Worm (Caenorhabditis elegans) whole organism, L4 larva: ENCODE measurements around the gene Y69E1A.5.

Experiments used
- D1046.2 ChIP-seq: fragments of 200-800 bp; sonication (Bioruptor generic); IDR thresholded peaks from 2 replicates; pipeline ENCODE4 v1.3.6; 2022; ENCODE audit warnings: missing genetic modification characterization, missing compliant biosample characterization
- F10B5.3 ChIP-seq: sonication (generic microtip); optimal IDR thresholded peaks from 2 replicates; lab custom pipeline; 2016; ENCODE audit warnings: mild to moderate bottlenecking, missing genetic modification characterization, missing compliant biosample characterization
- F37D6.2 ChIP-seq: sonication (generic microtip); optimal IDR thresholded peaks from 2 replicates; lab custom pipeline; 2016; ENCODE audit warnings: mild to moderate bottlenecking, missing genetic modification characterization, missing compliant biosample characterization
- T26A8.4 ChIP-seq: fragments of 200-800 bp; sonication (Bioruptor generic); IDR thresholded peaks from 2 replicates; pipeline ENCODE4 v1.3.6; 2022; ENCODE audit warnings: missing genetic modification characterization, missing compliant biosample characterization
- Y105C5A.15 ChIP-seq: fragments of 200-800 bp; sonication (Bioruptor generic); IDR thresholded peaks from 2 replicates; pipeline ENCODE4 v1.3.6; 2022; ENCODE audit warnings: missing genetic modification characterization, missing compliant biosample characterization
- ZK546.5 ChIP-seq, 2 experiments: sonication (generic microtip); optimal IDR thresholded peaks; 2 replicates each; lab custom pipeline; 2017; ENCODE audit warnings: missing biosample characterization in 2 of 2, missing genetic modification characterization in 2 of 2
- aly-2 ChIP-seq: sonication (generic microtip); optimal IDR thresholded peaks from 2 replicates; lab custom pipeline; 2018; ENCODE audit warnings: missing biosample characterization, missing genetic modification characterization
- attf-4 ChIP-seq: sonication (generic microtip); optimal IDR thresholded peaks from 3 replicates; lab custom pipeline; 2017; ENCODE audit warnings: missing biosample characterization, missing genetic modification characterization
- ceh-28 ChIP-seq: fragments of 150-350 bp; optimal IDR thresholded peaks from 2 replicates; lab custom pipeline; 2014; ENCODE audit warnings: missing biosample characterization, missing genetic modification reagents, missing genetic modification characterization
- ceh-32 ChIP-seq: sonication (generic microtip); optimal IDR thresholded peaks from 2 replicates; lab custom pipeline; 2016; ENCODE audit warnings: mild to moderate bottlenecking, missing genetic modification characterization, missing compliant biosample characterization; ENCODE audit not compliant: poor library complexity
- cey-2 ChIP-seq: sonication (generic microtip); optimal IDR thresholded peaks from 3 replicates; lab custom pipeline; 2017; ENCODE audit warnings: missing genetic modification characterization, mild to moderate bottlenecking, missing compliant biosample characterization, antibody characterized with exemption, borderline replicate concordance; ENCODE audit not compliant: insufficient read depth
- ctbp-1 ChIP-seq: fragments of 200-800 bp; sonication (Bioruptor generic); IDR thresholded peaks from 2 replicates; pipeline ENCODE4 v1.3.6; 2022; ENCODE audit warnings: missing genetic modification reagents, missing genetic modification characterization, missing compliant biosample characterization
- daf-12 ChIP-seq: fragments of 150-350 bp; optimal IDR thresholded peaks from 2 replicates; lab custom pipeline; 2014; ENCODE audit warnings: missing biosample characterization, missing genetic modification reagents, missing genetic modification characterization
- daf-16 ChIP-seq, 3 experiments: sonication (generic microtip); optimal IDR thresholded peaks; 2 replicates each; lab custom pipeline; 2016 to 2017; ENCODE audit warnings: missing genetic modification characterization in 3 of 3, missing genetic modification reagents in 3 of 3, mild to moderate bottlenecking in 2 of 3, missing compliant biosample characterization in 2 of 3, missing biosample characterization in 1 of 3, moderate library complexity in 1 of 3
- daf-8 ChIP-seq: fragments of 200-800 bp; sonication (Bioruptor generic); IDR thresholded peaks from 2 replicates; pipeline ENCODE4 v1.3.6; 2022; ENCODE audit warnings: missing genetic modification characterization, missing compliant biosample characterization
- dpl-1 ChIP-seq: fragments of 150-350 bp; optimal IDR thresholded peaks from 2 replicates; lab custom pipeline; 2014; ENCODE audit warnings: missing biosample characterization, missing genetic modification reagents, missing genetic modification characterization
- egl-27 ChIP-seq: sonication (generic microtip); optimal IDR thresholded peaks from 3 replicates; lab custom pipeline; 2017; ENCODE audit warnings: missing biosample characterization, missing genetic modification reagents, missing genetic modification characterization
- egl-43 ChIP-seq: fragments of 200-800 bp; sonication (Bioruptor generic); IDR thresholded peaks from 2 replicates; pipeline ENCODE4 v1.3.6; 2022; ENCODE audit warnings: missing genetic modification reagents, missing genetic modification characterization, missing compliant biosample characterization
- fkh-10 ChIP-seq: fragments of 150-350 bp; optimal IDR thresholded peaks from 2 replicates; lab custom pipeline; 2014; ENCODE audit warnings: missing biosample characterization, missing genetic modification reagents, missing genetic modification characterization
- gei-8 ChIP-seq: fragments of 200-800 bp; sonication (Bioruptor generic); optimal IDR thresholded peaks from 2 replicates; lab custom pipeline; 2018; ENCODE audit warnings: mild to moderate bottlenecking, missing genetic modification characterization, missing compliant biosample characterization
- hlh-11 ChIP-seq: fragments of 200-800 bp; sonication (Bioruptor generic); optimal IDR thresholded peaks from 2 replicates; lab custom pipeline; 2018; ENCODE audit warnings: mild to moderate bottlenecking, missing genetic modification characterization, missing compliant biosample characterization
- lim-7 ChIP-seq: fragments of 200-800 bp; sonication (Bioruptor generic); IDR thresholded peaks from 2 replicates; pipeline ENCODE4 v1.3.6; 2022; ENCODE audit warnings: missing genetic modification characterization, missing compliant biosample characterization
- lin-29 ChIP-seq: fragments of 200-800 bp; sonication (Bioruptor generic); IDR thresholded peaks from 2 replicates; pipeline ENCODE4 v1.3.6; 2022; ENCODE audit warnings: missing genetic modification reagents, missing genetic modification characterization, missing compliant biosample characterization
- lin-38 ChIP-seq: fragments of 200-800 bp; sonication (Bioruptor generic); IDR thresholded peaks from 2 replicates; pipeline ENCODE4 v1.3.6; 2022; ENCODE audit warnings: missing genetic modification reagents, missing genetic modification characterization, missing compliant biosample characterization
- mdl-1 ChIP-seq, 2 experiments: fragments of 150-350 bp in 1 of 2; sonication (generic microtip) in 1 of 2; optimal IDR thresholded peaks; 2 replicates each; lab custom pipeline; 2014 to 2017; ENCODE audit warnings: missing biosample characterization in 2 of 2, missing genetic modification characterization in 2 of 2
- mes-2 ChIP-seq: sonication (generic microtip); optimal IDR thresholded peaks from 2 replicates; lab custom pipeline; 2016; ENCODE audit warnings: missing genotype, mild to moderate bottlenecking, missing genetic modification characterization, missing compliant biosample characterization; ENCODE audit not compliant: poor library complexity, severe bottlenecking
- mxl-2 ChIP-seq: fragments of 200-800 bp; sonication (Bioruptor generic); conservative IDR thresholded peaks from 2 replicates; pipeline ENCODE4 v1.3.6; 2022; ENCODE audit warnings: missing genetic modification reagents, missing genetic modification characterization, missing compliant biosample characterization
- nhr-11 ChIP-seq: fragments of 150-350 bp; optimal IDR thresholded peaks from 2 replicates; lab custom pipeline; 2014; ENCODE audit warnings: missing biosample characterization, missing genetic modification characterization
- nhr-48 ChIP-seq: sonication (generic microtip); optimal IDR thresholded peaks from 2 replicates; lab custom pipeline; 2016; ENCODE audit warnings: mild to moderate bottlenecking, missing genetic modification characterization, missing compliant biosample characterization
- nhr-77 ChIP-seq: fragments of 150-350 bp; optimal IDR thresholded peaks from 2 replicates; lab custom pipeline; 2014; ENCODE audit warnings: missing biosample characterization, missing genetic modification characterization
- pha-4 ChIP-seq, 2 experiments: fragments of 150-350 bp in 1 of 2; fragments of 200-800 bp in 1 of 2; sonication (Bioruptor generic) in 1 of 2; IDR thresholded peaks in 1 of 2; optimal IDR thresholded peaks in 1 of 2; 2 replicates each; pipeline versions ENCODE4 v1.3.6 to Lab custom; 2014 to 2022; ENCODE audit warnings: missing genetic modification characterization in 2 of 2, missing genetic modification reagents in 2 of 2, missing biosample characterization in 1 of 2, missing compliant biosample characterization in 1 of 2
- pqm-1 ChIP-seq: sonication (generic microtip); optimal IDR thresholded peaks from 2 replicates; lab custom pipeline; 2017; ENCODE audit warnings: missing biosample characterization, missing genetic modification characterization
- sdz-12 ChIP-seq: fragments of 200-800 bp; sonication (Bioruptor generic); optimal IDR thresholded peaks from 2 replicates; lab custom pipeline; 2018; ENCODE audit warnings: mild to moderate bottlenecking, missing genetic modification characterization, missing compliant biosample characterization
- snpc-4 ChIP-seq: fragments of 150-350 bp; optimal IDR thresholded peaks from 2 replicates; lab custom pipeline; 2014; ENCODE audit warnings: missing biosample characterization, missing genetic modification characterization
- spr-1 ChIP-seq: sonication (generic microtip); optimal IDR thresholded peaks from 2 replicates; lab custom pipeline; 2016; ENCODE audit warnings: mild to moderate bottlenecking, missing genetic modification characterization, missing compliant biosample characterization
- tag-97 ChIP-seq: fragments of 200-800 bp; sonication (Bioruptor generic); IDR thresholded peaks from 2 replicates; pipeline ENCODE4 v1.3.6; 2022; ENCODE audit warnings: missing genetic modification characterization, missing compliant biosample characterization
- unc-39 ChIP-seq: sonication (generic microtip); optimal IDR thresholded peaks from 2 replicates; lab custom pipeline; 2017; ENCODE audit warnings: missing biosample characterization, missing genetic modification characterization
- unc-62 ChIP-seq, 3 experiments: fragments of 150-350 bp in 1 of 3; sonication (generic microtip); optimal IDR thresholded peaks in 2 of 3; peaks in 1 of 3; 1 replicate in 1 of 3; 2 replicates in 2 of 3; lab custom pipeline; 2014 to 2017; ENCODE audit warnings: missing biosample characterization in 3 of 3, missing genetic modification characterization in 3 of 3, missing genetic modification reagents in 3 of 3, missing genotype in 1 of 3
- zfp-2 ChIP-seq: sonication (generic microtip); optimal IDR thresholded peaks from 2 replicates; lab custom pipeline; 2016; ENCODE audit warnings: mild to moderate bottlenecking, missing genetic modification characterization, missing compliant biosample characterization
- ztf-7 ChIP-seq: fragments of 150-350 bp; optimal IDR thresholded peaks from 2 replicates; lab custom pipeline; 2014; ENCODE audit warnings: missing biosample characterization, missing genetic modification characterization

The Y69E1A.5 gene

ce11 chrIV:10950363-10951214 is 6.9 kb downstream of the Y69E1A.5 start:
- TF ChIP-seq attf-4 (tag; lab: Kevin White, UChicago) (no peak), unc-62 (GFP tag; optimal IDR thresholded peaks at IDR 0.05 in 1 of 2; lab: Kevin White, UChicago) (peak in 1 of 2 experiments; percentile 92), unc-62 (tag; optimal IDR thresholded peaks at IDR 0.05; lab: Kevin White, UChicago) (no peak), gei-8 (peak; percentile 16)

DNA sequence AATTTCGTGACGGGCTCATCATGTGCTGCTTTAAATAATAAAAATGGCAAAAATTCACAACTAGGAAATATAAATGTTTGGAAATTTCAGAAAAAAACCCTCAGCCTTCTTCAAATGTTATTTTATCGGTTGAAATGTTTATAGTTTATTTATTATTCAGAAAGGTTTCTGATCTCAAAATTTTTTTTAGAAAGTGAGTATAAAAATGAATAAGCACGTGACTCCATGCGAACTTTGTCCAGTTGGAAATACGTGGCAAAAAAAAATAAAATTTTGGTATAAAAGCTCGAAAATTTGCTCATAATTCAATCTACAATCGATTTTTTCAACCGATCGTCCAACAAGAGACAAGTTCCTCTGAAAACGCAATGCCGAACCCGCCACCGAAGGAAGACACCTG is 7.9 kb downstream of the Y69E1A.5 start, which contains the start of gene nsph-3.1:
Gene nsph-3.1 (plus strand): TSS at position 301 of the 400 bp plus-strand sequence.
- no peak for TF ChIP-seq nhr-48
- TF ChIP-seq daf-8 (GFP tag; lab: Robert Waterston, UW): no peak
- TF ChIP-seq pqm-1 (tag; lab: Kevin White, UChicago): no peak
- TF ChIP-seq D1046.2: no peak
- TF ChIP-seq aly-2 (tag; lab: Kevin White, UChicago): no peak
- TF ChIP-seq egl-43 (GFP tag; lab: Robert Waterston, UW): no peak
- TF ChIP-seq hlh-11 (tag; lab: Kevin White, UChicago): no peak
- no peak for TF ChIP-seq sdz-12 (GFP tag; lab: Kevin White, UChicago)
- no peak for TF ChIP-seq fkh-10 (GFP tag; lab: Kevin White, UChicago)
- TF ChIP-seq egl-27 (tag; lab: Kevin White, UChicago): no peak
- no peak for TF ChIP-seq ztf-7 (tag; lab: Kevin White, UChicago)
- TF ChIP-seq nhr-11: no peak
- TF ChIP-seq mxl-2 (GFP tag; lab: Robert Waterston, UW): no peak
- TF ChIP-seq lin-38 (GFP tag; lab: Robert Waterston, UW): no peak

- no peak for TF ChIP-seq dpl-1 (GFP tag; lab: Kevin White, UChicago)
- no peak for TF ChIP-seq T26A8.4
- no peak for TF ChIP-seq egl-27 (tag; lab: Kevin White, UChicago)
- TF ChIP-seq zfp-2 (tag; lab: Kevin White, UChicago): no peak
- no peak for TF ChIP-seq tag-97 (GFP tag; lab: Robert Waterston, UW)
- no peak for TF ChIP-seq nhr-77 (tag; lab: Kevin White, UChicago)
- no peak for TF ChIP-seq spr-1 (tag; lab: Kevin White, UChicago)
- TF ChIP-seq lin-29 (GFP tag; lab: Robert Waterston, UW): no peak
These were observed 8.7 kb downstream of the Y69E1A.5 start, which contains the start of gene Y69E1A.1 for ce11 chrIV:10948797-10949196. TSS of gene Y69E1A.1 (minus strand) at chrIV:10948897.

DNA sequence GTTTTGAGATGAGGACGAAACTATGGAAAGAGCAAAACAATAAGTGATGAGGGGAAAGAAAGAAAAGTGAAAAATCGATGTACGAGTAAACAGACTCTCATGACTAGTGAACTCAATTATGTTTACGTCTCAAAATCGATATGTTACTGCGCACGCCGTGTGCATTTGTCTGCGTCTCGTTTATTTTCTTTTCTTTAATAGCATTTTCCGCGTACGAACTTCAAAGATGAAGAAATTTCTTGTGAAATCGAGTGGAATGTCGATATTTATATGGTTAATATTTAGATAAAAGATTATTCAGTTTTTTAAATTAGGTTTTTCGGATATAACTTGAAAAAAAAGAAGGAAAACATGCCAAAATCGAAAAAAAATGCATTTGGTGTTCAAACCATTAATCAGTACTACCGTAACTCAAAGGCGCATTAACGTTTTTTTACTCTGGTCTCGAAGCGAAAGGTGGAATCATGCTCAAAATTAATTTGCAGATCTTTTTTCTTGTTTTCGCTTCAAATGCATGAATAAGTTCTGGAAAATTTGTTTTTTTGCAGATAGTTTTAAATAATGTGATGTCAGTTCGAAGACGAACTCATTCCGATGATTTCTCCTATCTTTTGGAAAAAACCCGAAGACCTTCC is 20.4 kb downstream of the Y69E1A.5 start, which contains the start of gene fic-1:
Gene fic-1 (plus strand): TSS at position 549 of the 635 bp plus-strand sequence.
- TF ChIP-seq hlh-11 (tag; lab: Kevin White, UChicago): peak; percentile 62
- TF ChIP-seq unc-39 (tag; lab: Kevin White, UChicago): no peak
- peak; percentile 64 for TF ChIP-seq ceh-28
- no peak for TF ChIP-seq snpc-4
- TF ChIP-seq daf-16 (GFP tag; optimal IDR thresholded peaks at IDR 0.05; lab: Kevin White, UChicago): peak in 1 of 2 experiments; percentile 26
- peak; percentile 94 for TF ChIP-seq daf-16 (tag; optimal IDR thresholded peaks at IDR 0.05; lab: Kevin White, UChicago)
- TF ChIP-seq dpl-1 (GFP tag; lab: Kevin White, UChicago): peak; percentile 53
- no peak for TF ChIP-seq cey-2 (tag; lab: Kevin White, UChicago)
- peak; percentile 57 for TF ChIP-seq nhr-11
- TF ChIP-seq daf-12 (tag; lab: Kevin White, UChicago): no peak
- TF ChIP-seq ZK546.5 (tag; optimal IDR thresholded peaks at IDR 0.05; lab: Kevin White, UChicago): no peak
- peak in 1 of 2 experiments; percentile 67 for TF ChIP-seq unc-62 (GFP tag; optimal IDR thresholded peaks at IDR 0.05 in 1 of 2; lab: Kevin White, UChicago)
- TF ChIP-seq unc-62 (tag; optimal IDR thresholded peaks at IDR 0.05; lab: Kevin White, UChicago): no peak
- TF ChIP-seq ceh-32 (tag; lab: Kevin White, UChicago): no peak
- TF ChIP-seq mdl-1 (tag; optimal IDR thresholded peaks at IDR 0.05; lab: Kevin White, UChicago): peak; percentile 54 to 93
- no peak for TF ChIP-seq lim-7 (GFP tag; lab: Robert Waterston, UW)
- no peak for TF ChIP-seq Y105C5A.15
- no peak for TF ChIP-seq pha-4 (GFP tag; IDR thresholded peaks at IDR 0.05; lab: Robert Waterston, UW)
- peak; percentile 88 for TF ChIP-seq pha-4 (tag; optimal IDR thresholded peaks at IDR 0.05; lab: Kevin White, UChicago)
- peak; percentile 41 for TF ChIP-seq mes-2
- peak; percentile 28 for TF ChIP-seq F37D6.2
- TF ChIP-seq ctbp-1: peak; percentile 54; the same call in 1 of the 2 replicates
- no peak for TF ChIP-seq F10B5.3
- TF ChIP-seq fkh-10 (GFP tag; lab: Kevin White, UChicago): peak; percentile 95
